Fruit fly (Drosophila melanogaster) whole organism, embryonic: ENCODE measurements around the gene Cngl.

Experiments
- Antp ChIP-seq: fragments of 200-800 bp; sonication (Bioruptor generic); optimal IDR thresholded peaks from 3 replicates; lab custom pipeline; 2016; ENCODE audit warnings: missing biosample characterization, missing genetic modification characterization
- CG10267 ChIP-seq: fragments of 200-800 bp; sonication (Bioruptor generic); optimal IDR thresholded peaks from 2 replicates; lab custom pipeline; 2018; ENCODE audit warnings: missing biosample characterization, mild to moderate bottlenecking, missing genetic modification characterization, moderate library complexity
- CG10321 ChIP-seq: fragments of 200-800 bp; sonication (Bioruptor generic); IDR thresholded peaks from 2 replicates; pipeline ENCODE4 v1.3.6; 2022; ENCODE audit warnings: missing biosample characterization, missing genetic modification characterization
- CG11723 ChIP-seq: fragments of 200-800 bp; sonication (Bioruptor generic); optimal IDR thresholded peaks from 2 replicates; lab custom pipeline; 2017; ENCODE audit warnings: missing biosample characterization, mild to moderate bottlenecking, missing genetic modification characterization
- CG15269 ChIP-seq: fragments of 200-800 bp; sonication (Bioruptor generic); optimal IDR thresholded peaks from 2 replicates; lab custom pipeline; 2018; ENCODE audit warnings: missing biosample characterization, mild to moderate bottlenecking, missing genetic modification characterization, moderate library complexity
- CG15514 ChIP-seq: fragments of 200-800 bp; sonication (Bioruptor generic); optimal IDR thresholded peaks from 3 replicates; lab custom pipeline; 2017; ENCODE audit warnings: missing biosample characterization, missing genetic modification characterization, mild to moderate bottlenecking, moderate library complexity, missing genetic modification reagents
- CG1602 ChIP-seq: fragments of 200-800 bp; sonication (Bioruptor generic); optimal IDR thresholded peaks from 3 replicates; lab custom pipeline; 2016; ENCODE audit warnings: missing biosample characterization, missing genetic modification characterization
- CG16813 ChIP-seq: fragments of 200-800 bp; sonication (Bioruptor generic); IDR thresholded peaks from 3 replicates; pipeline ENCODE4 v1.3.6; 2022; ENCODE audit warnings: missing biosample characterization, missing genetic modification characterization; ENCODE audit not compliant: partially characterized antibody
- CG16863 ChIP-seq: fragments of 200-800 bp; sonication (Bioruptor generic); optimal IDR thresholded peaks from 3 replicates; lab custom pipeline; 2016; ENCODE audit warnings: missing biosample characterization, missing genetic modification characterization
- CG17802 ChIP-seq: fragments of 200-800 bp; sonication (Bioruptor generic); optimal IDR thresholded peaks from 2 replicates; lab custom pipeline; 2018; ENCODE audit warnings: missing biosample characterization, mild to moderate bottlenecking, missing genetic modification characterization, moderate library complexity
- CG18262 ChIP-seq: fragments of 200-800 bp; optimal IDR thresholded peaks from 3 replicates; lab custom pipeline; 2019; ENCODE audit warnings: missing biosample characterization, mild to moderate bottlenecking, missing genetic modification characterization, moderate library complexity
- CG2120 ChIP-seq: fragments of 200-800 bp; sonication (Bioruptor generic); optimal IDR thresholded peaks from 3 replicates; lab custom pipeline; 2016; ENCODE audit warnings: missing biosample characterization, missing genetic modification characterization
- CG30403 ChIP-seq: fragments of 200-800 bp; sonication (Bioruptor generic); optimal IDR thresholded peaks from 3 replicates; lab custom pipeline; 2016; ENCODE audit warnings: missing biosample characterization, missing genetic modification characterization
- CG34422 ChIP-seq: fragments of 200-800 bp; sonication (Bioruptor generic); IDR thresholded peaks from 3 replicates; pipeline ENCODE4 v1.3.6; 2022; ENCODE audit warnings: missing biosample characterization, missing genetic modification characterization
- CG42726 ChIP-seq: fragments of 200-800 bp; sonication (Bioruptor generic); IDR thresholded peaks from 2 replicates; pipeline ENCODE4 v1.3.6; 2022; ENCODE audit warnings: missing biosample characterization, missing genetic modification characterization; ENCODE audit not compliant: partially characterized antibody
- CG6791 ChIP-seq: fragments of 200-800 bp; sonication (Bioruptor generic); IDR thresholded peaks from 3 replicates; pipeline ENCODE4 v1.3.6; 2022; ENCODE audit warnings: missing biosample characterization, missing genetic modification characterization; ENCODE audit not compliant: partially characterized antibody
- CG7556 ChIP-seq: fragments of 200-800 bp; sonication (Bioruptor generic); optimal IDR thresholded peaks from 2 replicates; lab custom pipeline; 2017; ENCODE audit warnings: missing biosample characterization, mild to moderate bottlenecking, missing genetic modification characterization
- CG9817 ChIP-seq: fragments of 200-800 bp; sonication (Bioruptor generic); optimal IDR thresholded peaks from 2 replicates; lab custom pipeline; 2018; ENCODE audit warnings: missing biosample characterization, mild to moderate bottlenecking, missing genetic modification characterization, moderate library complexity
- CoRest ChIP-seq: fragments of 200-800 bp; sonication (Bioruptor generic); optimal IDR thresholded peaks from 3 replicates; lab custom pipeline; 2018; ENCODE audit warnings: missing biosample characterization, mild to moderate bottlenecking, missing genetic modification characterization, moderate library complexity
- Dbx ChIP-seq: fragments of 200-800 bp; sonication (Bioruptor generic); IDR thresholded peaks from 3 replicates; pipeline ENCODE4 v1.3.6; 2022; ENCODE audit warnings: missing biosample characterization, missing genetic modification characterization
- Dref ChIP-seq: fragments of 200-800 bp; sonication (Bioruptor generic); IDR thresholded peaks from 2 replicates; pipeline ENCODE4 v1.3.6; 2022; ENCODE audit warnings: missing biosample characterization, missing genetic modification characterization
- Fer3 ChIP-seq: fragments of 200-800 bp; sonication (Bioruptor generic); optimal IDR thresholded peaks from 2 replicates; lab custom pipeline; 2018; ENCODE audit warnings: missing biosample characterization, mild to moderate bottlenecking, missing genetic modification characterization, moderate library complexity
- Gug ChIP-seq: fragments of 200-800 bp; sonication (Bioruptor generic); IDR thresholded peaks from 4 replicates; pipeline ENCODE4 v1.3.6; 2022; ENCODE audit warnings: missing biosample characterization, missing genetic modification characterization
- Ptx1 ChIP-seq: fragments of 200-800 bp; sonication (Bioruptor generic); IDR thresholded peaks from 2 replicates; pipeline ENCODE4 v1.3.6; 2022; ENCODE audit warnings: missing biosample characterization, missing genetic modification characterization
- Ssrp ChIP-seq: fragments of 200-800 bp; sonication (Bioruptor generic); optimal IDR thresholded peaks from 2 replicates; lab custom pipeline; 2018; ENCODE audit warnings: missing biosample characterization, mild to moderate bottlenecking, missing genetic modification characterization, moderate library complexity
- Xrp1 ChIP-seq: fragments of 200-800 bp; sonication (Bioruptor generic); IDR thresholded peaks from 2 replicates; pipeline ENCODE4 v1.3.6; 2022; ENCODE audit warnings: missing biosample characterization, missing genetic modification characterization
- ato ChIP-seq: fragments of 200-800 bp; sonication (Bioruptor generic); IDR thresholded peaks from 2 replicates; pipeline ENCODE4 v1.3.6; 2022; ENCODE audit warnings: missing biosample characterization, missing genetic modification characterization; ENCODE audit not compliant: partially characterized antibody
- az2 ChIP-seq: fragments of 200-800 bp; sonication (Bioruptor generic); optimal IDR thresholded peaks from 3 replicates; lab custom pipeline; 2016; ENCODE audit warnings: missing biosample characterization, missing genetic modification characterization
- caup ChIP-seq: fragments of 200-800 bp; sonication (Bioruptor generic); optimal IDR thresholded peaks from 3 replicates; lab custom pipeline; 2017; ENCODE audit warnings: missing biosample characterization, mild to moderate bottlenecking, missing genetic modification characterization, moderate library complexity; ENCODE audit not compliant: severe bottlenecking
- chinmo ChIP-seq: fragments of 200-800 bp; sonication (Bioruptor generic); IDR thresholded peaks from 4 replicates; pipeline ENCODE4 v1.3.6; 2022; ENCODE audit warnings: missing biosample characterization, missing genetic modification characterization; ENCODE audit not compliant: partially characterized antibody
- chn ChIP-seq: fragments of 200-800 bp; sonication (Bioruptor generic); optimal IDR thresholded peaks from 2 replicates; lab custom pipeline; 2016; ENCODE audit warnings: missing biosample characterization, missing genetic modification characterization
- ci ChIP-seq: fragments of 200-800 bp; sonication (Bioruptor generic); IDR thresholded peaks from 3 replicates; pipeline ENCODE4 v1.3.6; 2022; ENCODE audit warnings: missing biosample characterization, missing genetic modification characterization
- crol ChIP-seq: fragments of 200-800 bp; sonication (Bioruptor generic); IDR thresholded peaks from 2 replicates; pipeline ENCODE4 v1.3.6; 2022; ENCODE audit warnings: missing biosample characterization, missing genetic modification characterization
- disco-r ChIP-seq: fragments of 200-800 bp; sonication (Bioruptor generic); optimal IDR thresholded peaks from 2 replicates; lab custom pipeline; 2016; ENCODE audit warnings: missing biosample characterization, missing genetic modification characterization
- dmrt11E ChIP-seq: fragments of 200-800 bp; sonication (Bioruptor generic); optimal IDR thresholded peaks from 3 replicates; lab custom pipeline; 2018; ENCODE audit warnings: missing biosample characterization, mild to moderate bottlenecking, missing genetic modification characterization, moderate library complexity
- esg ChIP-seq: fragments of 200-800 bp; sonication (Bioruptor generic); conservative IDR thresholded peaks from 2 replicates; pipeline ENCODE4 v1.3.6; 2022; ENCODE audit warnings: missing biosample characterization, missing genetic modification characterization
- eve ChIP-seq, 2 experiments: fragments of >200 bp; optimal IDR thresholded peaks; 2 replicates each; lab custom pipeline; 2017; ENCODE audit warnings: missing biosample characterization in 2 of 2, missing genetic modification characterization in 2 of 2
- insv ChIP-seq, 2 experiments: fragments of 200-800 bp; sonication (Bioruptor generic); optimal IDR thresholded peaks; 3 replicates each; lab custom pipeline; 2016 to 2018; ENCODE audit warnings: missing biosample characterization in 2 of 2, missing genetic modification characterization in 2 of 2
- lilli ChIP-seq: fragments of 200-800 bp; sonication (Bioruptor generic); optimal IDR thresholded peaks from 3 replicates; lab custom pipeline; 2016; ENCODE audit warnings: missing biosample characterization, missing genetic modification characterization
- nom ChIP-seq: fragments of 200-800 bp; sonication (Bioruptor generic); optimal IDR thresholded peaks from 2 replicates; lab custom pipeline; 2017; ENCODE audit warnings: missing biosample characterization, missing genetic modification characterization, mild to moderate bottlenecking, moderate library complexity, missing genetic modification reagents
- otp ChIP-seq: fragments of 200-800 bp; sonication (Bioruptor generic); IDR thresholded peaks from 3 replicates; pipeline ENCODE4, ENCODE4 v1.3.6; 2022; ENCODE audit warnings: missing biosample characterization, missing genetic modification characterization
- pan ChIP-seq, 4 experiments: fragments of >200 bp in 3 of 4; fragments of 200-800 bp in 1 of 4; sonication (Bioruptor generic) in 1 of 4; optimal IDR thresholded peaks in 3 of 4; IDR thresholded peaks in 1 of 4; 2 replicates each; pipeline versions ENCODE4 v1.3.6 to Lab custom; 2017 to 2022; ENCODE audit warnings: missing biosample characterization in 2 of 4, missing genetic modification characterization in 2 of 4, mixed read lengths in 1 of 4
- prd ChIP-seq, 3 experiments: fragments of >200 bp in 2 of 3; fragments of 200-800 bp in 1 of 3; sonication (Bioruptor generic) in 1 of 3; optimal IDR thresholded peaks in 2 of 3; IDR thresholded peaks in 1 of 3; 2 replicates in 2 of 3; 3 replicates in 1 of 3; pipeline versions ENCODE4 v1.3.6 to Lab custom; 2017 to 2022; ENCODE audit warnings: missing biosample characterization in 1 of 3, missing genetic modification characterization in 1 of 3
- sc ChIP-seq, 3 experiments: fragments of >200 bp in 2 of 3; fragments of 200-800 bp in 1 of 3; sonication (Bioruptor generic) in 1 of 3; optimal IDR thresholded peaks; 2 replicates in 2 of 3; 3 replicates in 1 of 3; lab custom pipeline; 2017; ENCODE audit warnings: mild to moderate bottlenecking in 1 of 3, missing biosample characterization in 1 of 3, missing genetic modification characterization in 1 of 3, missing genetic modification reagents in 1 of 3
- sim ChIP-seq: fragments of 200-800 bp; sonication (Bioruptor generic); IDR thresholded peaks from 2 replicates; pipeline ENCODE4 v1.3.6; 2022; ENCODE audit warnings: missing biosample characterization, missing genetic modification characterization
- sob ChIP-seq: fragments of 200-800 bp; sonication (Bioruptor generic); IDR thresholded peaks from 2 replicates; pipeline ENCODE4 v1.3.6; 2022; ENCODE audit warnings: missing biosample characterization, missing genetic modification characterization
- vvl ChIP-seq: fragments of 200-800 bp; sonication (Bioruptor generic); IDR thresholded peaks from 2 replicates; pipeline ENCODE4 v1.3.6; 2022; ENCODE audit warnings: missing biosample characterization, missing genetic modification characterization

Gene Cngl

dm6 chrX:15453121-15453520 lies 12.1 kb upstream of the Cngl start, which contains the start of gene CG11655 (continued):
- TF ChIP-seq prd (optimal IDR thresholded peaks at IDR 0.05; lab: Kevin White, UChicago) (no peak), prd (GFP tag; IDR thresholded peaks at IDR 0.05; lab: Robert Waterston, UW) (peak; percentile 69; the same call in 2 of the 3 replicates), ci (GFP tag; lab: Robert Waterston, UW) (0 out of 3 replicates have a peak, but pooled peaks have one; percentile 36), sim (GFP tag; lab: Robert Waterston, UW) (peak; percentile 35; the same call in 1 of the 2 replicates), CG2120 (GFP tag; lab: Kevin White, UChicago) (peak; percentile 41), Dbx (peak; percentile 52; the same call in 1 of the 3 replicates), pan (optimal IDR thresholded peaks at IDR 0.05; lab: Kevin White, UChicago) (no peak), pan (GFP tag; optimal IDR thresholded peaks at IDR 0.05 in 1 of 2, IDR thresholded peaks at IDR 0.05 in 1 of 2) (peak in 1 of 2 experiments; percentile 47), CG1602 (GFP tag; lab: Kevin White, UChicago) (peak; percentile 24), Ssrp (tag; lab: Kevin White, UChicago) (peak; percentile 6), Dref (GFP tag; lab: Robert Waterston, UW) (0 out of 2 replicates have a peak, but pooled peaks have one; percentile 23), CG15269 (tag; lab: Kevin White, UChicago) (no peak), Gug (GFP tag; lab: Robert Waterston, UW) (peak; percentile 43; the same call in 1 of the 4 replicates), chinmo (GFP tag; lab: Robert Waterston, UW) (0 out of 4 replicates have a peak, but pooled peaks have one; percentile 52), crol (0 out of 2 replicates have a peak, but pooled peaks have one; percentile 27), CoRest (tag; lab: Kevin White, UChicago) (peak; percentile 33), CG34422 (GFP tag; lab: Robert Waterston, UW) (0 out of 3 replicates have a peak, but pooled peaks have one; percentile 21), CG10321 (peak; percentile 92), ato (GFP tag; lab: Robert Waterston, UW) (no peak), CG30403 (peak; percentile 27), lilli (GFP tag; lab: Kevin White, UChicago) (peak; percentile 33), CG9817 (tag; lab: Kevin White, UChicago) (peak; percentile 6), disco-r (GFP tag; lab: Kevin White, UChicago) (no peak), sc (optimal IDR thresholded peaks at IDR 0.05; lab: Kevin White, UChicago) (no peak), sc (GFP tag; optimal IDR thresholded peaks at IDR 0.05; lab: Kevin White, UChicago) (no peak), CG6791 (peak; percentile 49; the same call in 1 of the 3 replicates), chn (peak; percentile 4), Xrp1 (GFP tag; lab: Robert Waterston, UW) (peak; percentile 66), otp (GFP tag; lab: Robert Waterston, UW) (peak; percentile 75; the same call in 2 of the 3 replicates), insv (GFP tag; optimal IDR thresholded peaks at IDR 0.05; lab: Kevin White, UChicago) (peak in 1 of 2 experiments; percentile 89), caup (GFP tag; lab: Kevin White, UChicago) (no peak), vvl (peak; percentile 61), CG17802 (tag; lab: Kevin White, UChicago) (no peak), Antp (no peak), CG18262 (tag; lab: Kevin White, UChicago) (peak; percentile 38), eve (GFP tag; optimal IDR thresholded peaks at IDR 0.05; lab: Kevin White, UChicago) (no peak), CG15514 (GFP tag; lab: Kevin White, UChicago) (peak; percentile 48), CG10267 (tag; lab: Kevin White, UChicago) (peak; percentile 1), Fer3 (tag; lab: Kevin White, UChicago) (peak; percentile 25), dmrt11E (tag; lab: Kevin White, UChicago) (peak; percentile 35), CG7556 (GFP tag; lab: Kevin White, UChicago) (peak; percentile 10), sob (peak; percentile 23; the same call in 1 of the 2 replicates), CG42726 (GFP tag; lab: Robert Waterston, UW) (no peak), az2 (GFP tag; lab: Kevin White, UChicago) (peak; percentile 25), CG16813 (no peak), CG11723 (no peak), CG16863 (GFP tag; lab: Kevin White, UChicago) (no peak), esg (GFP tag; lab: Robert Waterston, UW) (peak; percentile 30; the same call in 1 of the 2 replicates), Ptx1 (GFP tag; lab: Robert Waterston, UW) (peak; percentile 51; the same call in 1 of the 2 replicates), nom (GFP tag; lab: Kevin White, UChicago) (peak; percentile 45)
